Fruit fly (Drosophila melanogaster) whole organism, embryonic: ENCODE data around the gene SK.
A peak's percentile ranks its signal among the peaks of the same experiment; 100 is the strongest.

Experiments
- Aef1 ChIP-seq: fragments of 200-800 bp; sonication (Bioruptor generic); IDR thresholded peaks from 3 replicates; pipeline ENCODE4 v1.3.6; 2022; ENCODE audit warnings: missing biosample characterization, missing genetic modification characterization
- CG10267 ChIP-seq: fragments of 200-800 bp; sonication (Bioruptor generic); optimal IDR thresholded peaks from 2 replicates; lab custom pipeline; 2018; ENCODE audit warnings: missing biosample characterization, mild to moderate bottlenecking, missing genetic modification characterization, moderate library complexity
- CG10462 ChIP-seq: fragments of 200-800 bp; sonication (Bioruptor generic); optimal IDR thresholded peaks from 2 replicates; lab custom pipeline; 2016; ENCODE audit warnings: missing biosample characterization, missing genetic modification characterization
- CG10565 ChIP-seq: fragments of 200-800 bp; sonication (Bioruptor generic); optimal IDR thresholded peaks from 3 replicates; lab custom pipeline; 2016; ENCODE audit warnings: missing biosample characterization, mild to moderate bottlenecking, missing genetic modification characterization
- CG10979 ChIP-seq: fragments of 200-800 bp; sonication (Bioruptor generic); optimal IDR thresholded peaks from 2 replicates; lab custom pipeline; 2018; ENCODE audit warnings: missing biosample characterization, mild to moderate bottlenecking, missing genetic modification characterization, moderate library complexity
- CG11504 ChIP-seq: fragments of 200-800 bp; sonication (Bioruptor generic); optimal IDR thresholded peaks from 3 replicates; lab custom pipeline; 2019; ENCODE audit warnings: missing biosample characterization, mild to moderate bottlenecking, missing genetic modification characterization, moderate library complexity
- CG13287 ChIP-seq: fragments of 200-800 bp; sonication (Bioruptor generic); IDR thresholded peaks from 2 replicates; pipeline ENCODE4 v1.3.6; 2022; ENCODE audit warnings: missing biosample characterization, missing genetic modification characterization; ENCODE audit not compliant: partially characterized antibody
- CG13424 ChIP-seq: fragments of 200-800 bp; sonication (Bioruptor generic); optimal IDR thresholded peaks from 2 replicates; lab custom pipeline; 2019; ENCODE audit warnings: missing biosample characterization, mild to moderate bottlenecking, missing genetic modification characterization, moderate library complexity
- CG13775 ChIP-seq: fragments of 200-800 bp; sonication (Bioruptor generic); optimal IDR thresholded peaks from 3 replicates; lab custom pipeline; 2017; ENCODE audit warnings: missing biosample characterization, mild to moderate bottlenecking, missing genetic modification characterization
- CG13894 ChIP-seq: fragments of 200-800 bp; sonication (Bioruptor generic); optimal IDR thresholded peaks from 3 replicates; lab custom pipeline; 2018; ENCODE audit warnings: missing biosample characterization, mild to moderate bottlenecking, missing genetic modification characterization, moderate library complexity
- CG14014 ChIP-seq: fragments of 200-800 bp; sonication (Bioruptor generic); IDR thresholded peaks from 2 replicates; pipeline ENCODE4 v1.3.6; 2022; ENCODE audit warnings: missing biosample characterization, missing genetic modification characterization
- CG14667 ChIP-seq: fragments of 200-800 bp; sonication (Bioruptor generic); IDR thresholded peaks from 2 replicates; pipeline ENCODE4 v1.3.6; 2022; ENCODE audit warnings: missing biosample characterization, missing genetic modification characterization
- CG16779 ChIP-seq: fragments of 200-800 bp; sonication (Bioruptor generic); IDR thresholded peaks from 2 replicates; pipeline ENCODE4 v1.3.6; 2022; ENCODE audit warnings: missing biosample characterization, missing genetic modification characterization
- CG17359 ChIP-seq: fragments of 200-800 bp; sonication (Bioruptor generic); optimal IDR thresholded peaks from 3 replicates; lab custom pipeline; 2018; ENCODE audit warnings: missing biosample characterization, mild to moderate bottlenecking, missing genetic modification characterization, moderate library complexity
- CG18476 ChIP-seq: fragments of 200-800 bp; sonication (Bioruptor generic); optimal IDR thresholded peaks from 2 replicates; lab custom pipeline; 2016; ENCODE audit warnings: missing biosample characterization, mild to moderate bottlenecking, missing genetic modification characterization
- CG2678 ChIP-seq: fragments of 200-800 bp; sonication (Bioruptor generic); optimal IDR thresholded peaks from 3 replicates; lab custom pipeline; 2019; ENCODE audit warnings: missing biosample characterization, mild to moderate bottlenecking, missing genetic modification characterization, moderate library complexity
- CG2875 ChIP-seq: fragments of 200-800 bp; sonication (Bioruptor generic); optimal IDR thresholded peaks from 2 replicates; lab custom pipeline; 2017; ENCODE audit warnings: missing biosample characterization, mild to moderate bottlenecking, missing genetic modification characterization, missing genetic modification reagents
- CG30403 ChIP-seq: fragments of 200-800 bp; sonication (Bioruptor generic); optimal IDR thresholded peaks from 3 replicates; lab custom pipeline; 2016; ENCODE audit warnings: missing biosample characterization, missing genetic modification characterization
- CG32772 ChIP-seq: fragments of 200-800 bp; sonication (Bioruptor generic); IDR thresholded peaks from 2 replicates; pipeline ENCODE4 v1.3.6; 2022; ENCODE audit warnings: missing biosample characterization, missing genetic modification characterization
- CG3847 ChIP-seq: fragments of 200-800 bp; sonication (Bioruptor generic); IDR thresholded peaks from 2 replicates; pipeline ENCODE4 v1.3.6; 2022; ENCODE audit warnings: missing biosample characterization, missing genetic modification characterization
- CG4424 ChIP-seq: fragments of 200-800 bp; sonication (Bioruptor generic); optimal IDR thresholded peaks from 3 replicates; lab custom pipeline; 2016; ENCODE audit warnings: missing biosample characterization, missing genetic modification characterization
- CG7556 ChIP-seq: fragments of 200-800 bp; sonication (Bioruptor generic); optimal IDR thresholded peaks from 2 replicates; lab custom pipeline; 2017; ENCODE audit warnings: missing biosample characterization, mild to moderate bottlenecking, missing genetic modification characterization
- CG7839 ChIP-seq: fragments of 200-800 bp; sonication (Bioruptor generic); optimal IDR thresholded peaks from 3 replicates; lab custom pipeline; 2018; ENCODE audit warnings: missing biosample characterization, mild to moderate bottlenecking, missing genetic modification characterization, moderate library complexity
- CG9727 ChIP-seq: fragments of 200-800 bp; sonication (Bioruptor generic); optimal IDR thresholded peaks from 3 replicates; lab custom pipeline; 2017; ENCODE audit warnings: missing biosample characterization, mild to moderate bottlenecking, missing genetic modification characterization
- CG9797 ChIP-seq: fragments of 200-800 bp; sonication (Bioruptor generic); optimal IDR thresholded peaks from 3 replicates; lab custom pipeline; 2018; ENCODE audit warnings: missing biosample characterization, mild to moderate bottlenecking, missing genetic modification characterization
- CG9817 ChIP-seq: fragments of 200-800 bp; sonication (Bioruptor generic); optimal IDR thresholded peaks from 2 replicates; lab custom pipeline; 2018; ENCODE audit warnings: missing biosample characterization, mild to moderate bottlenecking, missing genetic modification characterization, moderate library complexity
- Dref ChIP-seq: fragments of 200-800 bp; sonication (Bioruptor generic); IDR thresholded peaks from 2 replicates; pipeline ENCODE4 v1.3.6; 2022; ENCODE audit warnings: missing biosample characterization, missing genetic modification characterization
- ERR ChIP-seq: fragments of 200-800 bp; sonication (Bioruptor generic); optimal IDR thresholded peaks from 2 replicates; lab custom pipeline; 2016; ENCODE audit warnings: missing biosample characterization, missing genetic modification characterization
- H15 ChIP-seq: fragments of 200-800 bp; sonication (Bioruptor generic); IDR thresholded peaks from 3 replicates; pipeline ENCODE4 v1.3.6; 2022; ENCODE audit warnings: missing biosample characterization, missing genetic modification characterization
- HLH54F ChIP-seq: fragments of 200-800 bp; sonication (Bioruptor generic); optimal IDR thresholded peaks from 3 replicates; lab custom pipeline; 2016; ENCODE audit warnings: missing biosample characterization, missing genetic modification characterization
- Hmr ChIP-seq: fragments of 200-800 bp; sonication (Bioruptor generic); optimal IDR thresholded peaks from 3 replicates; lab custom pipeline; 2017; ENCODE audit warnings: mild to moderate bottlenecking, missing biosample characterization, missing genetic modification reagents, missing genetic modification characterization
- Hr51 ChIP-seq, 2 experiments: fragments of 200-800 bp; sonication (Bioruptor generic); optimal IDR thresholded peaks; 2 replicates in 1 of 2; 3 replicates in 1 of 2; lab custom pipeline; 2016 to 2018; ENCODE audit warnings: missing biosample characterization in 2 of 2, missing genetic modification characterization in 2 of 2, mild to moderate bottlenecking in 1 of 2, moderate library complexity in 1 of 2
- Med ChIP-seq: fragments of 200-800 bp; sonication (Bioruptor generic); peaks from one replicate; lab custom pipeline; 2016; ENCODE audit warnings: missing biosample characterization, missing genetic modification characterization, mild to moderate bottlenecking, inconsistent platforms, moderate library complexity
- Opbp ChIP-seq: fragments of 200-800 bp; sonication (Bioruptor generic); IDR thresholded peaks from 3 replicates; pipeline ENCODE4 v1.3.6; 2022; ENCODE audit warnings: missing biosample characterization, missing genetic modification characterization; ENCODE audit not compliant: partially characterized antibody
- Poxn ChIP-seq: fragments of 200-800 bp; sonication (Bioruptor generic); IDR thresholded peaks from 2 replicates; pipeline ENCODE4 v1.3.6; 2022; ENCODE audit warnings: missing biosample characterization, missing genetic modification characterization
- ara ChIP-seq: fragments of 200-800 bp; sonication (Bioruptor generic); IDR thresholded peaks from 2 replicates; pipeline ENCODE4 v1.3.6; 2022; ENCODE audit warnings: missing biosample characterization, missing genetic modification characterization
- chn ChIP-seq: fragments of 200-800 bp; sonication (Bioruptor generic); optimal IDR thresholded peaks from 2 replicates; lab custom pipeline; 2016; ENCODE audit warnings: missing biosample characterization, missing genetic modification characterization
- dan ChIP-seq: fragments of 200-800 bp; sonication (Bioruptor generic); IDR thresholded peaks from 2 replicates; pipeline ENCODE4 v1.3.6; 2022; ENCODE audit warnings: missing biosample characterization, missing genetic modification characterization
- ems ChIP-seq: fragments of 200-800 bp; sonication (Bioruptor generic); optimal IDR thresholded peaks from 3 replicates; lab custom pipeline; 2016; ENCODE audit warnings: missing biosample characterization, missing genetic modification characterization
- grau ChIP-seq: fragments of 200-800 bp; optimal IDR thresholded peaks from 3 replicates; lab custom pipeline; 2019; ENCODE audit warnings: missing biosample characterization, mild to moderate bottlenecking, missing genetic modification characterization, moderate library complexity
- gro ChIP-seq: fragments of 200-800 bp; sonication (Bioruptor generic); optimal IDR thresholded peaks from 2 replicates; lab custom pipeline; 2016; ENCODE audit warnings: missing biosample characterization, missing genetic modification characterization
- lilli ChIP-seq: fragments of 200-800 bp; sonication (Bioruptor generic); optimal IDR thresholded peaks from 3 replicates; lab custom pipeline; 2016; ENCODE audit warnings: missing biosample characterization, missing genetic modification characterization
- lmd ChIP-seq: fragments of 200-800 bp; sonication (Bioruptor generic); IDR thresholded peaks from 2 replicates; pipeline ENCODE4 v1.3.6; 2022; ENCODE audit warnings: missing biosample characterization, missing genetic modification characterization
- otp ChIP-seq: fragments of 200-800 bp; sonication (Bioruptor generic); IDR thresholded peaks from 3 replicates; pipeline ENCODE4, ENCODE4 v1.3.6; 2022; ENCODE audit warnings: missing biosample characterization, missing genetic modification characterization
- peb ChIP-seq: fragments of 200-800 bp; sonication (Bioruptor generic); IDR thresholded peaks from 2 replicates; pipeline ENCODE4 v1.3.6; 2022; ENCODE audit warnings: missing biosample characterization, missing genetic modification characterization
- row ChIP-seq: fragments of 200-800 bp; sonication (Bioruptor generic); IDR thresholded peaks from 3 replicates; pipeline ENCODE4 v1.3.6; 2022; ENCODE audit warnings: missing biosample characterization, missing genetic modification characterization
- shn ChIP-seq: fragments of 200-800 bp; sonication (Bioruptor generic); optimal IDR thresholded peaks from 3 replicates; lab custom pipeline; 2016; ENCODE audit warnings: missing biosample characterization, missing genetic modification characterization
- unpg ChIP-seq: fragments of 200-800 bp; sonication (Bioruptor generic); optimal IDR thresholded peaks from 3 replicates; lab custom pipeline; 2018; ENCODE audit warnings: missing biosample characterization, mild to moderate bottlenecking, missing genetic modification characterization, moderate library complexity
- vnd ChIP-seq: fragments of 200-800 bp; sonication (Bioruptor generic); IDR thresholded peaks from 3 replicates; pipeline ENCODE4 v1.3.6; 2022; ENCODE audit warnings: missing biosample characterization, missing genetic modification characterization; ENCODE audit not compliant: partially characterized antibody
- wor ChIP-seq: fragments of 200-800 bp; sonication (Bioruptor generic); IDR thresholded peaks from 2 replicates; pipeline ENCODE4 v1.3.6; 2022; ENCODE audit warnings: missing biosample characterization, missing genetic modification characterization
- yki ChIP-seq: fragments of >200 bp; optimal IDR thresholded peaks from 3 replicates; lab custom pipeline; 2018
- z ChIP-seq: fragments of 200-800 bp; sonication (Bioruptor generic); IDR thresholded peaks from 3 replicates; pipeline ENCODE4 v1.3.6; 2022; ENCODE audit warnings: missing biosample characterization, missing genetic modification characterization

SK gene

DNA sequence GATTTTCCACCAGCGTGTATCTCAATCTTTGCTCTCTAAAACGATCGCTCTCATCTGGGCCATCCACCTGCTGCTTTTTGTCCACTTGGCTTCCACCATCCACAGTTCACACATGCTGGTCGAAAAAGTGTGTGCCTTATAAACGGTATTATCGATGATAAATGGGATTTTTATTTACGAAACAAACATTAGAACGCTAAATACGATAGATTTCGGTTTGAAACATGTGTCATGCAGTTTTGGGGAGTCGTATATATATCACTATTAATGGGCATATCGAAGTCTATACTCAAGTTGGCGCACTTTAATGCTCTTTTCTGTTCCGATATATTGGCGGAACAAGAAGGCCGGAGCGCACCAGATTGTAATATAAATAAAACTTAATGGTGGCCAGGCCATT is 17.0 kb downstream of the SK start (continued):
- TF ChIP-seq row (GFP tag; lab: Robert Waterston, UW): peak; percentile 57; the same call in 2 of the 3 replicates
- 0 out of 2 replicates have a peak, but pooled peaks have one; percentile 16 for TF ChIP-seq CG32772 (GFP tag; lab: Robert Waterston, UW)
- peak; percentile 8 for TF ChIP-seq CG30403
- TF ChIP-seq CG2678 (tag; lab: Kevin White, UChicago): peak; percentile 24
- TF ChIP-seq CG7839: peak; percentile 30
- TF ChIP-seq shn (GFP tag; lab: Kevin White, UChicago): no peak
- TF ChIP-seq CG9797 (GFP tag; lab: Kevin White, UChicago): no peak
- no peak for TF ChIP-seq CG18476 (GFP tag; lab: Kevin White, UChicago)
- TF ChIP-seq Opbp: no peak
- TF ChIP-seq CG14014 (GFP tag; lab: Robert Waterston, UW): no peak
- TF ChIP-seq H15: no peak
- TF ChIP-seq Aef1 (GFP tag; lab: Robert Waterston, UW): peak; percentile 20; the same call in 1 of the 3 replicates
- TF ChIP-seq unpg (GFP tag; lab: Kevin White, UChicago): peak; percentile 17
- no peak for TF ChIP-seq ERR (GFP tag; lab: Kevin White, UChicago)
- peak; percentile 24 for TF ChIP-seq CG17359 (tag; lab: Kevin White, UChicago)
- no peak for TF ChIP-seq z

DNA sequence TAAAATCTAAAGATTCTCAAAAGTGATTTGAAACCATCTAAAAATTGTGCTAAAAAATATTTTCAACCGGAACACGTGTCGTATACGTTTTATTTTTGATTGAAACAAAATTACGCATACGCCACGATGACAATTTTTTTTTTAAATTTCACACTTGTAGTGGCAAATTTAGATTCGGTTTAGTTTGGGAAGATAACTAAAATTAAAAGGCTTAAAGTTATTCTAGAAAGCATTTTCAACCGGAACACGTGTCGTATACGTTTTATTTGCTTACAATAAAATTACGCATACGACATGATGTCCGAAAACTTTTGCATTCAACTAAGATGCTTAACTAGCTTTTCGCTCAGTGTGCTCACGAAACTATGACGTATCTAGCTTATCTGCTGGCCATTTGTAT is 18.8 kb downstream of the SK start:
- TF ChIP-seq CG10462 (GFP tag; lab: Kevin White, UChicago) (no peak), Med (GFP tag; lab: Kevin White, UChicago) (peak; percentile 19), Poxn (no peak), CG13894 (tag; lab: Kevin White, UChicago) (no peak), ems (GFP tag; lab: Kevin White, UChicago) (no peak), CG3847 (GFP tag; lab: Robert Waterston, UW) (no peak), Hmr (no peak), CG10267 (tag; lab: Kevin White, UChicago) (peak; percentile 2), CG4424 (peak; percentile 14), vnd (GFP tag; lab: Robert Waterston, UW) (no peak), gro (GFP tag; lab: Kevin White, UChicago) (no peak), Hr51 (GFP tag; optimal IDR thresholded peaks at IDR 0.05; lab: Kevin White, UChicago) (peak in 1 of 2 experiments; percentile 24), chn (GFP tag; lab: Kevin White, UChicago) (no peak), CG2875 (GFP tag; lab: Kevin White, UChicago) (no peak), grau (peak; percentile 21), wor (GFP tag; lab: Robert Waterston, UW) (no peak), CG9817 (no peak), CG13775 (GFP tag; lab: Kevin White, UChicago) (peak; percentile 32), CG13424 (tag; lab: Kevin White, UChicago) (no peak), CG7556 (peak; percentile 19), CG10565 (GFP tag; lab: Kevin White, UChicago) (no peak), lmd (no peak), CG11504 (tag; lab: Kevin White, UChicago) (peak; percentile 34), CG16779 (GFP tag; lab: Robert Waterston, UW) (no peak), CG10979 (tag; lab: Kevin White, UChicago) (peak; percentile 69), dan (GFP tag; lab: Robert Waterston, UW) (no peak), yki (lab: Kevin White, UChicago) (no peak), Dref (GFP tag; lab: Robert Waterston, UW) (no peak), CG13287 (GFP tag; lab: Robert Waterston, UW) (no peak), CG9727 (peak; percentile 59), otp (GFP tag; lab: Robert Waterston, UW) (no peak), CG14667 (no peak), HLH54F (GFP tag; lab: Kevin White, UChicago) (no peak), peb (GFP tag; lab: Robert Waterston, UW) (no peak), lilli (GFP tag; lab: Kevin White, UChicago) (peak; percentile 10), ara (GFP tag; lab: Robert Waterston, UW) (no peak)
